Fruit fly (Drosophila melanogaster) whole organism, embryonic: ENCODE measurements around the gene mRRF2.
A peak's percentile ranks its signal among the peaks of the same experiment; 100 is the strongest.

Experiments used
- Awh ChIP-seq: fragments of 200-800 bp; sonication (Bioruptor generic); IDR thresholded peaks from 2 replicates; pipeline ENCODE4, ENCODE4 v1.3.6; 2022; ENCODE audit warnings: missing biosample characterization, missing genetic modification characterization
- B-H1 ChIP-seq: fragments of 200-800 bp; sonication (Bioruptor generic); IDR thresholded peaks from 3 replicates; pipeline ENCODE4 v1.3.6; 2022; ENCODE audit warnings: missing biosample characterization, missing genetic modification characterization
- CG12236 ChIP-seq: fragments of 200-800 bp; sonication (Bioruptor generic); optimal IDR thresholded peaks from 2 replicates; lab custom pipeline; 2016; ENCODE audit warnings: missing biosample characterization, missing genetic modification characterization
- CG12769 ChIP-seq: fragments of 200-800 bp; sonication (Bioruptor generic); optimal IDR thresholded peaks from 2 replicates; lab custom pipeline; 2019; ENCODE audit warnings: missing biosample characterization, mild to moderate bottlenecking, missing genetic modification characterization, moderate library complexity
- CG15073 ChIP-seq: fragments of 200-800 bp; sonication (Bioruptor generic); optimal IDR thresholded peaks from 2 replicates; lab custom pipeline; 2016; ENCODE audit warnings: missing biosample characterization, missing genetic modification characterization
- CG15269 ChIP-seq: fragments of 200-800 bp; sonication (Bioruptor generic); optimal IDR thresholded peaks from 2 replicates; lab custom pipeline; 2018; ENCODE audit warnings: missing biosample characterization, mild to moderate bottlenecking, missing genetic modification characterization, moderate library complexity
- CG15696 ChIP-seq: fragments of 200-800 bp; sonication (Bioruptor generic); optimal IDR thresholded peaks from 2 replicates; lab custom pipeline; 2019; ENCODE audit warnings: missing biosample characterization, mild to moderate bottlenecking, missing genetic modification characterization, moderate library complexity
- CG16863 ChIP-seq: fragments of 200-800 bp; sonication (Bioruptor generic); optimal IDR thresholded peaks from 3 replicates; lab custom pipeline; 2016; ENCODE audit warnings: missing biosample characterization, missing genetic modification characterization
- CG1792 ChIP-seq: fragments of 200-800 bp; sonication (Bioruptor generic); optimal IDR thresholded peaks from 2 replicates; lab custom pipeline; 2016; ENCODE audit warnings: missing biosample characterization, missing genetic modification characterization
- CG18262 ChIP-seq: fragments of 200-800 bp; optimal IDR thresholded peaks from 3 replicates; lab custom pipeline; 2019; ENCODE audit warnings: missing biosample characterization, mild to moderate bottlenecking, missing genetic modification characterization, moderate library complexity
- CG2199 ChIP-seq: fragments of 200-800 bp; sonication (Bioruptor generic); IDR thresholded peaks from 3 replicates; pipeline ENCODE4 v1.3.6; 2022; ENCODE audit warnings: missing biosample characterization, missing genetic modification characterization
- CG3163 ChIP-seq: fragments of 200-800 bp; sonication (Bioruptor generic); optimal IDR thresholded peaks from 3 replicates; lab custom pipeline; 2016; ENCODE audit warnings: missing biosample characterization, missing genetic modification characterization
- CG7556 ChIP-seq: fragments of 200-800 bp; sonication (Bioruptor generic); optimal IDR thresholded peaks from 2 replicates; lab custom pipeline; 2017; ENCODE audit warnings: missing biosample characterization, mild to moderate bottlenecking, missing genetic modification characterization
- CG7745 ChIP-seq: fragments of 200-800 bp; sonication (Bioruptor generic); optimal IDR thresholded peaks from 2 replicates; lab custom pipeline; 2018; ENCODE audit warnings: missing biosample characterization, mild to moderate bottlenecking, missing genetic modification characterization, moderate library complexity
- CG7786 ChIP-seq: fragments of 200-800 bp; sonication (Bioruptor generic); optimal IDR thresholded peaks from 2 replicates; lab custom pipeline; 2016; ENCODE audit warnings: missing biosample characterization, missing genetic modification characterization
- CG7839 ChIP-seq: fragments of 200-800 bp; sonication (Bioruptor generic); optimal IDR thresholded peaks from 3 replicates; lab custom pipeline; 2018; ENCODE audit warnings: missing biosample characterization, mild to moderate bottlenecking, missing genetic modification characterization, moderate library complexity
- D19A ChIP-seq: fragments of 200-800 bp; optimal IDR thresholded peaks from 3 replicates; lab custom pipeline; 2019; ENCODE audit warnings: missing biosample characterization, mild to moderate bottlenecking, missing genetic modification characterization, moderate library complexity
- Doc3 ChIP-seq: fragments of 200-800 bp; sonication (Bioruptor generic); IDR thresholded peaks from 3 replicates; pipeline ENCODE4 v1.3.6; 2022; ENCODE audit warnings: missing biosample characterization, missing genetic modification characterization; ENCODE audit not compliant: partially characterized antibody
- Dref ChIP-seq: fragments of 200-800 bp; sonication (Bioruptor generic); IDR thresholded peaks from 2 replicates; pipeline ENCODE4 v1.3.6; 2022; ENCODE audit warnings: missing biosample characterization, missing genetic modification characterization
- ERR ChIP-seq: fragments of 200-800 bp; sonication (Bioruptor generic); optimal IDR thresholded peaks from 2 replicates; lab custom pipeline; 2016; ENCODE audit warnings: missing biosample characterization, missing genetic modification characterization
- HLH3B ChIP-seq: fragments of 200-800 bp; sonication (Bioruptor generic); IDR thresholded peaks from 2 replicates; pipeline ENCODE4 v1.3.6; 2022; ENCODE audit warnings: missing biosample characterization, missing genetic modification characterization
- Mes4 ChIP-seq: fragments of 200-800 bp; sonication (Bioruptor generic); optimal IDR thresholded peaks from 2 replicates; lab custom pipeline; 2016; ENCODE audit warnings: missing biosample characterization, missing genetic modification characterization
- Ptx1 ChIP-seq: fragments of 200-800 bp; sonication (Bioruptor generic); IDR thresholded peaks from 2 replicates; pipeline ENCODE4 v1.3.6; 2022; ENCODE audit warnings: missing biosample characterization, missing genetic modification characterization
- Scr ChIP-seq: fragments of 200-800 bp; sonication (Bioruptor generic); IDR thresholded peaks from 2 replicates; pipeline ENCODE4 v1.3.6; 2022; ENCODE audit warnings: missing biosample characterization, missing genetic modification characterization; ENCODE audit not compliant: partially characterized antibody
- Six4 ChIP-seq: fragments of 200-800 bp; sonication (Bioruptor generic); optimal IDR thresholded peaks from 2 replicates; lab custom pipeline; 2016; ENCODE audit warnings: missing biosample characterization, missing genetic modification characterization
- Spps ChIP-seq: fragments of 200-800 bp; sonication (Bioruptor generic); optimal IDR thresholded peaks from 2 replicates; lab custom pipeline; 2018; ENCODE audit warnings: missing biosample characterization, mild to moderate bottlenecking, missing genetic modification characterization
- Stat92E ChIP-seq, 3 experiments: fragments of >200 bp in 2 of 3; fragments of 200-800 bp in 1 of 3; sonication (Bioruptor generic) in 1 of 3; optimal IDR thresholded peaks; 2 replicates each; lab custom pipeline; 2017 to 2019; ENCODE audit warnings: missing biosample characterization in 3 of 3, missing genetic modification characterization in 3 of 3, mild to moderate bottlenecking in 1 of 3, moderate library complexity in 1 of 3
- Trl ChIP-seq, 3 experiments: fragments of >200 bp in 2 of 3; fragments of 200-800 bp in 1 of 3; sonication (Bioruptor generic) in 1 of 3; optimal IDR thresholded peaks; 2 replicates in 1 of 3; 3 replicates in 2 of 3; lab custom pipeline; 2016 to 2017; ENCODE audit warnings: missing biosample characterization in 1 of 3, missing genetic modification characterization in 1 of 3
- Xbp1 ChIP-seq: fragments of 200-800 bp; sonication (Bioruptor generic); optimal IDR thresholded peaks from 3 replicates; lab custom pipeline; 2016; ENCODE audit warnings: missing biosample characterization, mild to moderate bottlenecking, missing genetic modification characterization
- ab ChIP-seq: fragments of 200-800 bp; sonication (Bioruptor generic); optimal IDR thresholded peaks from 2 replicates; lab custom pipeline; 2016; ENCODE audit warnings: missing biosample characterization, missing genetic modification characterization
- bcd ChIP-seq: fragments of 200-800 bp; sonication (Bioruptor generic); optimal IDR thresholded peaks from 2 replicates; lab custom pipeline; 2017; ENCODE audit warnings: missing biosample characterization, mild to moderate bottlenecking, missing genetic modification characterization
- chm ChIP-seq: fragments of 200-800 bp; sonication (Bioruptor generic); IDR thresholded peaks from 2 replicates; pipeline ENCODE4 v1.3.6; 2022; ENCODE audit warnings: missing biosample characterization, missing genetic modification characterization
- crp ChIP-seq, 2 experiments: fragments of 200-800 bp; sonication (Bioruptor generic); optimal IDR thresholded peaks; 2 replicates in 1 of 2; 3 replicates in 1 of 2; lab custom pipeline; 2017; ENCODE audit warnings: missing biosample characterization in 2 of 2, missing genetic modification characterization in 2 of 2, mild to moderate bottlenecking in 1 of 2, moderate library complexity in 1 of 2
- da ChIP-seq: fragments of 200-800 bp; sonication (Bioruptor generic); optimal IDR thresholded peaks from 2 replicates; lab custom pipeline; 2016; ENCODE audit warnings: missing biosample characterization, missing genetic modification characterization
- disco-r ChIP-seq: fragments of 200-800 bp; sonication (Bioruptor generic); optimal IDR thresholded peaks from 2 replicates; lab custom pipeline; 2016; ENCODE audit warnings: missing biosample characterization, missing genetic modification characterization
- dm ChIP-seq: fragments of 200-800 bp; sonication (Bioruptor generic); optimal IDR thresholded peaks from 3 replicates; lab custom pipeline; 2016; ENCODE audit warnings: missing biosample characterization, missing genetic modification characterization
- dpn ChIP-seq, 2 experiments: fragments of 200-800 bp; sonication (Bioruptor generic); optimal IDR thresholded peaks; 3 replicates each; lab custom pipeline; 2016; ENCODE audit warnings: missing biosample characterization in 2 of 2, missing genetic modification characterization in 2 of 2
- fd64A ChIP-seq: fragments of 200-800 bp; sonication (Bioruptor generic); optimal IDR thresholded peaks from 3 replicates; lab custom pipeline; 2018; ENCODE audit warnings: missing biosample characterization, mild to moderate bottlenecking, missing genetic modification characterization
- gcm2 ChIP-seq: fragments of 200-800 bp; sonication (Bioruptor generic); optimal IDR thresholded peaks from 2 replicates; lab custom pipeline; 2016; ENCODE audit warnings: missing biosample characterization, missing genetic modification characterization
- gem ChIP-seq: fragments of 200-800 bp; sonication (Bioruptor generic); optimal IDR thresholded peaks from 2 replicates; lab custom pipeline; 2019; ENCODE audit warnings: missing biosample characterization, mild to moderate bottlenecking, missing genetic modification characterization, moderate library complexity
- gsb ChIP-seq: fragments of 200-800 bp; sonication (Bioruptor generic); IDR thresholded peaks from 2 replicates; pipeline ENCODE4 v1.3.6; 2022; ENCODE audit warnings: missing biosample characterization, missing genetic modification characterization
- jing ChIP-seq: fragments of 200-800 bp; sonication (Bioruptor generic); optimal IDR thresholded peaks from 2 replicates; lab custom pipeline; 2018; ENCODE audit warnings: missing biosample characterization, mild to moderate bottlenecking, missing genetic modification characterization
- jumu ChIP-seq: fragments of 200-800 bp; sonication (Bioruptor generic); optimal IDR thresholded peaks from 3 replicates; lab custom pipeline; 2016; ENCODE audit warnings: missing biosample characterization, missing genetic modification characterization
- knrl ChIP-seq: fragments of 200-800 bp; sonication (Bioruptor generic); IDR thresholded peaks from 3 replicates; pipeline ENCODE4 v1.3.6; 2022; ENCODE audit warnings: missing biosample characterization, missing genetic modification characterization; ENCODE audit not compliant: partially characterized antibody
- lola ChIP-seq, 3 experiments: fragments of >200 bp in 2 of 3; fragments of 200-800 bp in 1 of 3; sonication (Bioruptor generic) in 1 of 3; optimal IDR thresholded peaks; 2 replicates each; lab custom pipeline; 2017 to 2019; ENCODE audit warnings: missing biosample characterization in 3 of 3, missing genetic modification characterization in 3 of 3, mild to moderate bottlenecking in 1 of 3, moderate library complexity in 1 of 3
- phol ChIP-seq: fragments of 200-800 bp; sonication (Bioruptor generic); optimal IDR thresholded peaks from 3 replicates; lab custom pipeline; 2018; ENCODE audit warnings: missing biosample characterization, mild to moderate bottlenecking, missing genetic modification characterization, moderate library complexity
- ranshi ChIP-seq: fragments of 200-800 bp; sonication (Bioruptor generic); IDR thresholded peaks from 2 replicates; pipeline ENCODE4 v1.3.6; 2022; ENCODE audit warnings: missing biosample characterization, missing genetic modification characterization
- tup ChIP-seq: fragments of 200-800 bp; sonication (Bioruptor generic); optimal IDR thresholded peaks from 2 replicates; lab custom pipeline; 2016; ENCODE audit warnings: missing biosample characterization, mild to moderate bottlenecking, missing genetic modification characterization, moderate library complexity
- twi ChIP-seq: fragments of 200-800 bp; optimal IDR thresholded peaks from 2 replicates; lab custom pipeline; 2019; ENCODE audit warnings: missing biosample characterization, mild to moderate bottlenecking, missing genetic modification characterization, moderate library complexity
- zen ChIP-seq: fragments of 200-800 bp; sonication (Bioruptor generic); optimal IDR thresholded peaks from 3 replicates; lab custom pipeline; 2018; ENCODE audit warnings: missing biosample characterization, mild to moderate bottlenecking, missing genetic modification characterization, moderate library complexity
- zf30C ChIP-seq: fragments of 200-800 bp; sonication (Bioruptor generic); optimal IDR thresholded peaks from 3 replicates; lab custom pipeline; 2018; ENCODE audit warnings: missing biosample characterization, mild to moderate bottlenecking, missing genetic modification characterization

The mRRF2 gene

DNA sequence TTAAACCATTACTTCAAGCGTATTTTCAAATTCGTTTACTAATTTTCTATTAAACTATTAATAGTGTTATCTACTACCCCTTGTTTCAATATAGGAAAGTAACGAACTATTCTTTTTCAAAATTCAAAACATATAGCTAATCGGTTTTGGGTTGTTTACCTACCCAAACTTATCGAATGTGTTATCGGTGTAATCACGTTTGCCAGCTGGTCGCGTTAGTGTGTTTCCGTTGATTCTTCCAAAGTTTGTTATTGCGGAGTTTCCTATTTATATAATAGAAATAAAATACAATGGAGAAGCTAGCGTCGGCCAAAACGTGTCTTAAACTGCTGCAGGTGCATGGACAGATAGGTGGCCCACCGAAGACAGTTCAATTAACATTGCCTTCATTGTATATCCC lies 4.8 kb downstream of the mRRF2 start, which contains the start of gene mRpL45 (continued):
- TF ChIP-seq Scr (GFP tag; lab: Robert Waterston, UW): peak; percentile 54
- no peak for TF ChIP-seq CG1792 (GFP tag; lab: Kevin White, UChicago)
- no peak for TF ChIP-seq phol (tag; lab: Kevin White, UChicago)
- peak in 1 of 2 experiments; percentile 80 for TF ChIP-seq crp (GFP tag; optimal IDR thresholded peaks at IDR 0.05; lab: Kevin White, UChicago)
- TF ChIP-seq D19A (tag; lab: Kevin White, UChicago): no peak
- TF ChIP-seq CG7839 (tag; lab: Kevin White, UChicago): no peak
- TF ChIP-seq gcm2 (GFP tag; lab: Kevin White, UChicago): no peak
- TF ChIP-seq Dref (GFP tag; lab: Robert Waterston, UW): peak; percentile 84
- TF ChIP-seq dm (GFP tag; lab: Kevin White, UChicago): no peak
- TF ChIP-seq CG18262 (tag; lab: Kevin White, UChicago): no peak
- no peak for TF ChIP-seq CG16863 (GFP tag; lab: Kevin White, UChicago)
- TF ChIP-seq CG12236 (GFP tag; lab: Kevin White, UChicago): no peak
- TF ChIP-seq Xbp1 (GFP tag; lab: Kevin White, UChicago): no peak
- 0 out of 3 replicates have a peak, but pooled peaks have one; percentile 11 for TF ChIP-seq Doc3 (GFP tag; lab: Robert Waterston, UW)
- TF ChIP-seq knrl (GFP tag; lab: Robert Waterston, UW): no peak
- TF ChIP-seq Six4 (GFP tag; lab: Kevin White, UChicago): no peak
- no peak for TF ChIP-seq lola (GFP tag; optimal IDR thresholded peaks at IDR 0.05; lab: Kevin White, UChicago)
- TF ChIP-seq jing (GFP tag; lab: Kevin White, UChicago): no peak
- no peak for TF ChIP-seq gem (tag; lab: Kevin White, UChicago)
- no peak for TF ChIP-seq CG7556 (GFP tag; lab: Kevin White, UChicago)
- no peak for TF ChIP-seq CG15696 (tag; lab: Kevin White, UChicago)
- TF ChIP-seq CG12769 (tag; lab: Kevin White, UChicago): no peak
- no peak for TF ChIP-seq tup
- no peak for TF ChIP-seq CG15073 (GFP tag; lab: Kevin White, UChicago)
- TF ChIP-seq chm (GFP tag; lab: Robert Waterston, UW): no peak
- no peak for TF ChIP-seq da (GFP tag; lab: Kevin White, UChicago)
- TF ChIP-seq twi (tag; lab: Kevin White, UChicago): no peak
- no peak for TF ChIP-seq bcd (GFP tag; lab: Kevin White, UChicago)
- TF ChIP-seq ranshi (GFP tag; lab: Robert Waterston, UW): no peak
- TF ChIP-seq jumu (GFP tag; lab: Kevin White, UChicago): no peak
- TF ChIP-seq CG7745 (tag; lab: Kevin White, UChicago): no peak
- TF ChIP-seq Ptx1 (GFP tag; lab: Robert Waterston, UW): no peak
- TF ChIP-seq Stat92E (GFP tag; optimal IDR thresholded peaks at IDR 0.05; lab: Kevin White, UChicago): no peak
- no peak for TF ChIP-seq CG7786 (GFP tag; lab: Kevin White, UChicago)
- no peak for TF ChIP-seq fd64A (GFP tag; lab: Kevin White, UChicago)
- TF ChIP-seq Spps (tag; lab: Kevin White, UChicago): no peak
- TF ChIP-seq Trl (optimal IDR thresholded peaks at IDR 0.05; lab: Kevin White, UChicago): no peak
- no peak for TF ChIP-seq Trl (GFP tag; optimal IDR thresholded peaks at IDR 0.05; lab: Kevin White, UChicago)
- no peak for TF ChIP-seq ab (GFP tag; lab: Kevin White, UChicago)
- no peak for TF ChIP-seq CG15269 (tag; lab: Kevin White, UChicago)
- no peak for TF ChIP-seq B-H1 (GFP tag; lab: Robert Waterston, UW)
- no peak for TF ChIP-seq Mes4 (GFP tag; lab: Kevin White, UChicago)
- no peak for TF ChIP-seq ERR (GFP tag; lab: Kevin White, UChicago)
- TF ChIP-seq HLH3B (GFP tag; lab: Robert Waterston, UW): no peak
- TF ChIP-seq zen (tag; lab: Kevin White, UChicago): peak; percentile 12
- no peak for TF ChIP-seq CG3163 (GFP tag; lab: Kevin White, UChicago)
- no peak for TF ChIP-seq zf30C (GFP tag; lab: Kevin White, UChicago)
- no peak for TF ChIP-seq CG2199
- TF ChIP-seq Awh (GFP tag; lab: Robert Waterston, UW): no peak
- TF ChIP-seq gsb (GFP tag; lab: Robert Waterston, UW): no peak
- TF ChIP-seq disco-r (GFP tag; lab: Kevin White, UChicago): no peak
- TF ChIP-seq dpn (GFP tag; optimal IDR thresholded peaks at IDR 0.05; lab: Kevin White, UChicago): no peak
